Worm (Caenorhabditis elegans) whole organism, mixed stage, embryonic: Measurements from ENCODE around the gene gmpr-1.

ENCODE experiments used
- blmp-1 ChIP-seq: fragments of 150-350 bp; optimal IDR thresholded peaks from 2 replicates; lab custom pipeline; 2014; ENCODE audit warnings: missing biosample characterization, missing genetic modification characterization
- ceh-39 ChIP-seq: fragments of 150-350 bp; optimal IDR thresholded peaks from 2 replicates; lab custom pipeline; 2014; ENCODE audit warnings: missing biosample characterization, missing genetic modification characterization
- ceh-83 ChIP-seq: fragments of 200-800 bp; sonication (Bioruptor generic); optimal IDR thresholded peaks from 2 replicates; lab custom pipeline; 2018; ENCODE audit warnings: mild to moderate bottlenecking, missing genetic modification characterization, missing compliant biosample characterization
- ces-1 ChIP-seq: fragments of 150-350 bp; optimal IDR thresholded peaks from 2 replicates; lab custom pipeline; 2014; ENCODE audit warnings: missing biosample characterization, missing genetic modification reagents, missing genetic modification characterization
- cnd-1 ChIP-seq: fragments of 200-800 bp; sonication (Bioruptor generic); optimal IDR thresholded peaks from 2 replicates; lab custom pipeline; 2018; ENCODE audit warnings: mild to moderate bottlenecking, missing genetic modification characterization, missing compliant biosample characterization
- drap-1 ChIP-seq: fragments of 200-800 bp; sonication (Bioruptor generic); optimal IDR thresholded peaks from 3 replicates; lab custom pipeline; 2018; ENCODE audit warnings: mild to moderate bottlenecking, missing genetic modification characterization, missing compliant biosample characterization
- elt-1 ChIP-seq: sonication (generic microtip); optimal IDR thresholded peaks from 2 replicates; lab custom pipeline; 2017; ENCODE audit warnings: missing genetic modification characterization, mild to moderate bottlenecking, missing compliant biosample characterization, antibody characterized with exemption, moderate library complexity, borderline replicate concordance; ENCODE audit not compliant: insufficient read depth
- elt-3 ChIP-seq: fragments of 150-350 bp; optimal IDR thresholded peaks from 2 replicates; lab custom pipeline; 2014; ENCODE audit warnings: missing biosample characterization, missing genetic modification characterization
- flh-1 ChIP-seq: fragments of 200-800 bp; sonication (Bioruptor generic); optimal IDR thresholded peaks from 2 replicates; lab custom pipeline; 2018; ENCODE audit warnings: mild to moderate bottlenecking, missing genetic modification characterization, moderate library complexity, missing compliant biosample characterization
- ham-2 ChIP-seq: fragments of 200-800 bp; sonication (Bioruptor generic); optimal IDR thresholded peaks from 2 replicates; lab custom pipeline; 2018; ENCODE audit warnings: mild to moderate bottlenecking, missing genetic modification characterization, missing compliant biosample characterization
- hlh-1 ChIP-seq: fragments of 150-350 bp; optimal IDR thresholded peaks from 2 replicates; lab custom pipeline; 2014; ENCODE audit warnings: missing biosample characterization, missing genetic modification reagents, missing genetic modification characterization
- lin-32 ChIP-seq: fragments of 200-800 bp; sonication (Bioruptor generic); optimal IDR thresholded peaks from 2 replicates; lab custom pipeline; 2018; ENCODE audit warnings: mild to moderate bottlenecking, missing genetic modification characterization, missing compliant biosample characterization
- lsy-2 ChIP-seq: fragments of 150-350 bp; optimal IDR thresholded peaks from 2 replicates; lab custom pipeline; 2014; ENCODE audit warnings: missing biosample characterization, missing genetic modification characterization
- mab-5 ChIP-seq: fragments of 150-350 bp; optimal IDR thresholded peaks from 2 replicates; lab custom pipeline; 2014; ENCODE audit warnings: missing biosample characterization, missing genetic modification characterization
- mep-1 ChIP-seq: fragments of 150-350 bp; optimal IDR thresholded peaks from 2 replicates; lab custom pipeline; 2017; ENCODE audit warnings: missing biosample characterization, missing genetic modification reagents, missing genetic modification characterization, inconsistent platforms
- mls-2 ChIP-seq: sonication (generic microtip); optimal IDR thresholded peaks from 2 replicates; lab custom pipeline; 2016; ENCODE audit warnings: mild to moderate bottlenecking, missing genetic modification characterization, moderate library complexity, missing compliant biosample characterization
- nhr-12 ChIP-seq: fragments of 150-350 bp; optimal IDR thresholded peaks from 2 replicates; lab custom pipeline; 2014; ENCODE audit warnings: missing biosample characterization, missing genetic modification characterization
- nhr-2 ChIP-seq: fragments of 150-350 bp; optimal IDR thresholded peaks from 2 replicates; lab custom pipeline; 2014; ENCODE audit warnings: missing biosample characterization, missing genetic modification characterization
- nhr-237 ChIP-seq: fragments of 150-350 bp; optimal IDR thresholded peaks from 2 replicates; lab custom pipeline; 2014; ENCODE audit warnings: missing biosample characterization, missing genetic modification characterization
- nhr-28 ChIP-seq: fragments of 150-350 bp; optimal IDR thresholded peaks from 2 replicates; lab custom pipeline; 2014; ENCODE audit warnings: missing biosample characterization, missing genetic modification characterization
- nhr-76 ChIP-seq: sonication (generic microtip); optimal IDR thresholded peaks from 2 replicates; lab custom pipeline; 2017; ENCODE audit warnings: missing biosample characterization, missing genetic modification characterization
- pha-4 ChIP-seq: fragments of 150-350 bp; optimal IDR thresholded peaks from 2 replicates; lab custom pipeline; 2018; ENCODE audit warnings: missing biosample characterization, missing genetic modification reagents, missing genetic modification characterization
- sem-2 ChIP-seq: fragments of 200-800 bp; sonication (Bioruptor generic); optimal IDR thresholded peaks from 2 replicates; lab custom pipeline; 2018; ENCODE audit warnings: mild to moderate bottlenecking, missing genetic modification characterization, missing compliant biosample characterization
- snpc-4 ChIP-seq: fragments of 150-350 bp; optimal IDR thresholded peaks from 2 replicates; lab custom pipeline; 2014; ENCODE audit warnings: missing biosample characterization, missing genetic modification characterization
- sptf-1 ChIP-seq: sonication (generic microtip); optimal IDR thresholded peaks from 2 replicates; lab custom pipeline; 2017; ENCODE audit warnings: mild to moderate bottlenecking, missing genetic modification characterization, moderate library complexity, missing compliant biosample characterization
- tbx-8 ChIP-seq: fragments of 200-800 bp; sonication (Bioruptor generic); optimal IDR thresholded peaks from 2 replicates; lab custom pipeline; 2018; ENCODE audit warnings: mild to moderate bottlenecking, missing genetic modification characterization, moderate library complexity, missing compliant biosample characterization
- unc-120 ChIP-seq: sonication (generic microtip); optimal IDR thresholded peaks from 2 replicates; lab custom pipeline; 2017; ENCODE audit warnings: missing genetic modification characterization, missing compliant biosample characterization; ENCODE audit not compliant: poor library complexity, severe bottlenecking
- unc-62 ChIP-seq: fragments of 150-350 bp; optimal IDR thresholded peaks from 2 replicates; lab custom pipeline; 2014; ENCODE audit warnings: missing biosample characterization, missing genetic modification reagents, missing genetic modification characterization
- zip-8 ChIP-seq: fragments of 150-350 bp; optimal IDR thresholded peaks from 2 replicates; lab custom pipeline; 2014; ENCODE audit warnings: missing biosample characterization, missing genetic modification characterization
- ztf-11 ChIP-seq: fragments of 150-350 bp; optimal IDR thresholded peaks from 2 replicates; lab custom pipeline; 2014; ENCODE audit warnings: missing biosample characterization, missing genetic modification characterization

Gene gmpr-1

DNA sequence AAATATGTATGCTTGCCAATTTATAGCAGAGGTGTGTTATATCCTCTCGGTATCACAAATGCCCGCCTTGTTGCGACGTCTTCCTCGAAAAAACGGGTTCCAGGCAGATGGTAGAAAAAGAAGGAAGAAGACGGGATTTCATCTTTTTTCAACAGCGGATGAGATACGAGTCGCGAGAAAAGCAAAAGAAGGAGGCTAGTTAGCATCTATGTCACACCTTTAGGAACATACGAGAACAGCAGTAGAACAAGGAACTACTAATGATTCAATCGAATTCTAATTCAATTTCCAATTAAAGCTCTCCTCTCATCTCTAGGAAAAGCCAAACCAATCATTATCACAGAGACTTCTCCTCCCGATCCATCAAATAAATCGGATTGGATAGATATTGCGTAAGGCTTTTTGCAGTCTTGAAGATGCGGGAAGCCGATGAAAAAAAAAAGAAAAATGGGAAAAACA, 43.5 kb upstream of the gmpr-1 start, which contains the start of gene grl-5:
TSS of gene grl-5 (minus strand) at position 51 of the 459 bp plus-strand sequence.
- peak; percentile 48 for TF ChIP-seq zip-8 (tag; lab: Kevin White, UChicago)
- no peak for TF ChIP-seq mep-1
- no peak for TF ChIP-seq mls-2

DNA sequence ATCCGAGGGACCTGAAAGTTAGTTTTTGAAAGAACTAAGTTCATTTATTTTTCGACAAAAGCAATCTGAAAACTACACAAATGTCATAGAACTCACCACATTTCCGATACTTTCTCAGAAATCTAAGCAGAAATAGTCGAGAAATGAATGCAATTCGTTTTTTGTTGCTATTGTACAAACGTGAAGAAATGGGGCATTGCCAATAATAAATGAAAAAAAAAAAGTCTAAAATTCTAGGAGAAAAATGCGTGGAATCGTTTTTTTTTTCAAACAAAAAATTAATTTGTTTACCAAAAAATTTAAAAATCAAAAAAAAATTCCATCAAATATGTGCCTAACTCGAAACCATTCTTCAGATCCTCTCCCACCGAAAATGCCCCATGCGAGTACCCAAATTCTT, 40.5 kb upstream of the gmpr-1 start, which contains the start of gene Y47D7A.17:
TSS of gene Y47D7A.17 (minus strand) at position 101 of the 400 bp plus-strand sequence.
- TF ChIP-seq flh-1 (GFP tag; lab: Kevin White, UChicago) (no peak), lin-32 (GFP tag; lab: Kevin White, UChicago) (no peak), unc-62 (GFP tag; lab: Kevin White, UChicago) (no peak), unc-120 (no peak), pha-4 (tag; lab: Kevin White, UChicago) (no peak), elt-3 (tag; lab: Kevin White, UChicago) (no peak), nhr-28 (tag; lab: Kevin White, UChicago) (no peak), sptf-1 (no peak), blmp-1 (tag; lab: Kevin White, UChicago) (no peak), cnd-1 (tag; lab: Kevin White, UChicago) (no peak), elt-1 (no peak), lsy-2 (tag; lab: Kevin White, UChicago) (no peak)

DNA sequence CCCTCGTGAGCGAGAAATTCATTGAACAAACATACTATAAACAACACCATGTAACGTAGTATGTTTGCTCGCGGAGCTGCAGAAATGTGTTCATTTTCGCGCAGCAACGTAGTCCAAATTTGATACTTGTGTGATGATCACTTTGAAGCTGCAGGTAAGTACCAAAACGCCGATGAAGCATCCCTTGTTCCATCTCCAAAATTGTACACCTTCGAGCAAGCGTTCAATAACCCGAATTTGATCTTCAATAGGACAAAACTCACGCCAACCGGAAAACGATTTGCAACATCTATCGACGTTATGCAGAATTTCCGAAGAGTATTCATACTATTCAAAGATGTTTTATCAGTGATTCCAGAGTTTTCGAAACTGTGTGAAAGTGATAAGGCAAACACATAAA, 39.5 kb upstream of the gmpr-1 start, which contains the start of gene Y47D7A.3:
TSS of gene Y47D7A.3 (plus strand) at position 301 of the 400 bp plus-strand sequence.
- TF ChIP-seq lin-32 (GFP tag; lab: Kevin White, UChicago), result no peak

DNA sequence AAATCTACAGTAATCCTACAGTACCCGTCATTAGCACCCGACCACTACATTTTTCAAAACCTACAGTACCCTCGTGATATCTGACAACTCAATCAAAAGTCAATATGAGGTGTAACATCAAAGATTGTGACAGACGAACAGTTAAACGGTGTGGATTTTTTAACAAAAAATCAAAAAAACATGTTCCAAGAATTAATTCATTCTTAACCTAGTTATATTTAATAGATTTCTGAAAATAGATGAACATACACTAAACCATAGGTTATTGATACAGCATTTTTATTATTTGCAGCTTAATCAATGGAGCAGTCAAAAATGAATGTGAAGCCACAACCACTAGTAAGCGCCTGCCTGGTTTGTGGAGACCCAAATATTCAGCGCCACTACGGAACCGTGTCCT, 36.3 kb upstream of the gmpr-1 start, which contains the start of gene nhr-118:
TSS of gene nhr-118 (plus strand) at position 301 of the 400 bp plus-strand sequence.
- TF ChIP-seq lsy-2 (tag; lab: Kevin White, UChicago) (no peak), nhr-12 (no peak), unc-120 (no peak), nhr-28 (tag; lab: Kevin White, UChicago) (no peak), unc-62 (GFP tag; lab: Kevin White, UChicago) (no peak), ztf-11 (tag; lab: Kevin White, UChicago) (no peak), mab-5 (tag; lab: Kevin White, UChicago) (no peak), ceh-83 (GFP tag; lab: Kevin White, UChicago) (no peak), flh-1 (GFP tag; lab: Kevin White, UChicago) (no peak), nhr-2 (tag; lab: Kevin White, UChicago) (no peak), nhr-76 (tag; lab: Kevin White, UChicago) (no peak), mls-2 (no peak), pha-4 (tag; lab: Kevin White, UChicago) (no peak), ces-1 (GFP tag; lab: Kevin White, UChicago) (no peak), snpc-4 (tag; lab: Kevin White, UChicago) (no peak)
- TF ChIP-seq, all 35 proteins: peak for 0

DNA sequence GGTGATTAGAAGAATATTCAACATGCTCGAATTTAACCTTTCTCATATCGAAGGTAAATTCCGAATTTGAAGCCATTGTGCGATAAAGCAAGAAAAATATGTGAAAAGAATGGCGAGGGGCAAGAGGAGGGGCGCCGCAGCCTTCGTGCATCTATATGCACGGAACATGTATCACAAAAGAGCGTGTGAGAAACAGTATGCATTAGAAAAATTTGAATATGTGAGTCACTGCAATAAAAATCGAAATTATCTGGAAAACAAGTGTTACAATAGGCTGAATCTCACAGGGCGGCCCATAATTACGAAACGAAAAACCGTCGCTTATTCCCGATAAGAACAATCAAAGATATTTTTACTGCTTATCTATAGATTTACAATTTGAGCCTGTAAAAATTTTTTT, 30.7 kb upstream of the gmpr-1 start, which contains the start of gene F13A2.5:
TSS of gene F13A2.5 (minus strand) at position 101 of the 400 bp plus-strand sequence.
- TF ChIP-seq nhr-12 (no peak), nhr-76 (tag; lab: Kevin White, UChicago) (no peak), mep-1 (no peak), sptf-1 (no peak), pha-4 (tag; lab: Kevin White, UChicago) (no peak), ceh-39 (tag; lab: Kevin White, UChicago) (no peak), nhr-237 (tag; lab: Kevin White, UChicago) (no peak), tbx-8 (no peak), nhr-2 (tag; lab: Kevin White, UChicago) (no peak), drap-1 (GFP tag; lab: Kevin White, UChicago) (no peak), elt-3 (tag; lab: Kevin White, UChicago) (no peak), cnd-1 (tag; lab: Kevin White, UChicago) (no peak), lin-32 (GFP tag; lab: Kevin White, UChicago) (no peak), elt-1 (no peak), hlh-1 (tag; lab: Kevin White, UChicago) (no peak), flh-1 (GFP tag; lab: Kevin White, UChicago) (no peak), lsy-2 (tag; lab: Kevin White, UChicago) (no peak)

DNA sequence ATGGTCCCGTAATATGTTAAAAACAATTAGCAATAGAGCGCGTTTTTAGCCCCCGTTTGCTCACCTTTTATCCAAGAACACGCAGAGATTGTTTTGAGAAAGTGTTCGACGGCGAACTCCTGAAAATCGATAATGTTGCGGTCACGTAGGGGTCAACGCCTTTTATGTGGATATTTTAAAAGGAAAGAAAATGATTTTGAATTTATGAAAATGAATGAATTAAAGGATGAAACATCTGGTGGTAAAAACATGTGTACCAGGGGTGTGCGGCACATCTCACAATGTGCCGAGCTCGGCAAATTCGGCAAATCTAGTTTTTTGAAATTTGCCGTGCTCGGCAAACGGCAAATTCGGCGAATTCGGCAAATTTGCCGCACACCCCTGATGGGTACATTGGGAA, 28.9 kb upstream of the gmpr-1 start, which contains the start of gene F13A2.4:
TSS of gene F13A2.4 (minus strand) at position 101 of the 400 bp plus-strand sequence.
- TF ChIP-seq tbx-8 (no peak), flh-1 (GFP tag; lab: Kevin White, UChicago) (no peak), mls-2 (no peak), sem-2 (no peak), ham-2 (GFP tag; lab: Kevin White, UChicago) (no peak), nhr-12 (no peak)
- TF ChIP-seq, all 35 proteins: peak for 0
